Worm (Caenorhabditis elegans) whole organism, L4/young adult: Measurements from ENCODE around the gene tbx-7.

Experiments
- dao-5 ChIP-seq: sonication (generic microtip); optimal IDR thresholded peaks from 2 replicates; lab custom pipeline; 2016; ENCODE audit warnings: missing genotype, missing genetic modification characterization, moderate library complexity, missing compliant biosample characterization
- him-1 ChIP-seq: sonication (generic microtip); optimal IDR thresholded peaks from 2 replicates; lab custom pipeline; 2016; ENCODE audit warnings: missing genotype, missing genetic modification reagents, missing genetic modification characterization, missing compliant biosample characterization

ce11 chrIII:6056770-6057169, 28.4 kb upstream of the tbx-7 start, which contains the start of gene clc-10:
- TF ChIP-seq dao-5 (no peak), him-1 (no peak)
